Worm (Caenorhabditis elegans): ENCODE data around the gene T08G3.11.

The T08G3.11 gene

ce11 chrV:16494359-16494758, 15.2 kb upstream of the T08G3.11 start, which contains the start of gene comt-2:
TSS of gene comt-2 (minus strand) at chrV:16494489.
- TF ChIP-seq egl-13 (tag; optimal IDR thresholded peaks at IDR 0.05) (no peak), elt-2 (tag; optimal IDR thresholded peaks at IDR 0.05) (peak; percentile 80), nhr-20 (tag; optimal IDR thresholded peaks at IDR 0.05) (peak; percentile 25), irx-1 (tag; optimal IDR thresholded peaks at IDR 0.05) (no peak), nhr-84 (tag; optimal IDR thresholded peaks at IDR 0.05) (no peak), lin-35 (GFP tag; optimal IDR thresholded peaks at IDR 0.05) (peak in 1 of 2 experiments; percentile 26)

DNA sequence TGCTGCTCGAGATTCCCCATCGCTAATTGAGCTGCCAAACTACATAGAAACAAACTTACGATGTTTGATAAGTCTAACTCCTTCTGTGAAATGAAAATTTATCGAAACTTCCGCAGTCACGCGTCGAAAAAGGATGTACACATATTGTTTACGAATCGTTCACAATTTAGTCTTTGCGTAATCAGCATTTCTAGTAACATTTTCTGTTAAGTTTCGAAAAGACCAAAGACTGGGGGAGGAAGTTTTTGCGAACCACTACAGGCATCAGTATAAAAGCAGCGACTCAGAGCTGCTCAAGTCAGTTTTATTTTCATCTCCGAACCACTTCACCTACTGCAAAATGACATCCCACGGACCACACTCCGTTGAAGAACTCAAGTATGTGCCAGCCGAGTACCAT, 9.0 kb upstream of the T08G3.11 start, which contains the start of gene sqst-4:
Gene sqst-4 (plus strand): TSS at position 301 of the 400 bp plus-strand sequence.
- TF ChIP-seq fkh-4 (tag; optimal IDR thresholded peaks at IDR 0.05; ENCODE audit: borderline replicate concordance) (no peak), nhr-84 (tag; optimal IDR thresholded peaks at IDR 0.05) (no peak), egl-27 (tag; optimal IDR thresholded peaks at IDR 0.05) (no peak), pax-3 (tag; optimal IDR thresholded peaks at IDR 0.05) (no peak), pqm-1 (tag; optimal IDR thresholded peaks at IDR 0.05) (no peak)

DNA sequence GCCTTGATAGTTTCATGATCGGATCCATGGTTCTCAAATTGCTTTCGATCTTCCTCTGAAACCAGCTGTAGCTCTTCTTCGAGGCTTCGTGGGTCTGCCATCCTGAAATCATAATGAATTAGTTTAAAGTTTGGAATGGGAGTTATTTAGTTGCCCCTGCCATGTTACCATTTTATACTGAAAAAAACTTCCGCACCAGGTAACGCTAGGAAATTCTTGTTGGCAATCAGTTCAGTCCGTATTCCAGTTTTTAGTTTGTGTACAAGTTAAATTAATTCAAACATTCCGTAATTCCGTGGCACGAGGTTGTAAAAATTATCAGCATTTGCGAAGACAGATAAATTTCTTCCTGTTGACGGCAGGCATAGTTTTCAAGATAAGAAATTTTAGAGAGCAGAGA, 8.3 kb upstream of the T08G3.11 start, which contains the start of gene Y32B12A.5:
Gene Y32B12A.5 (minus strand): TSS at position 101 of the 400 bp plus-strand sequence.
- TF ChIP-seq jun-1 (tag; optimal IDR thresholded peaks at IDR 0.05) (no peak), unc-86 (tag; optimal IDR thresholded peaks at IDR 0.05) (no peak), lin-14 (GFP tag; optimal IDR thresholded peaks at IDR 0.05) (no peak), efl-3 (GFP tag; optimal IDR thresholded peaks at IDR 0.05) (no peak), fkh-10 (GFP tag; optimal IDR thresholded peaks at IDR 0.05) (no peak), ceh-82 (tag; optimal IDR thresholded peaks at IDR 0.05) (no peak), mdl-1 (tag; optimal IDR thresholded peaks at IDR 0.05) (no peak), tbx-2 (tag; optimal IDR thresholded peaks at IDR 0.05) (no peak), vab-15 (tag; optimal IDR thresholded peaks at IDR 0.05) (no peak), zip-4 (GFP tag; optimal IDR thresholded peaks at IDR 0.05) (no peak), snpc-4 (tag; optimal IDR thresholded peaks at IDR 0.05) (no peak), snu-23 (GFP tag; optimal IDR thresholded peaks at IDR 0.05) (no peak), grh-1 (GFP tag; IDR thresholded peaks at IDR 0.05) (no peak)

DNA sequence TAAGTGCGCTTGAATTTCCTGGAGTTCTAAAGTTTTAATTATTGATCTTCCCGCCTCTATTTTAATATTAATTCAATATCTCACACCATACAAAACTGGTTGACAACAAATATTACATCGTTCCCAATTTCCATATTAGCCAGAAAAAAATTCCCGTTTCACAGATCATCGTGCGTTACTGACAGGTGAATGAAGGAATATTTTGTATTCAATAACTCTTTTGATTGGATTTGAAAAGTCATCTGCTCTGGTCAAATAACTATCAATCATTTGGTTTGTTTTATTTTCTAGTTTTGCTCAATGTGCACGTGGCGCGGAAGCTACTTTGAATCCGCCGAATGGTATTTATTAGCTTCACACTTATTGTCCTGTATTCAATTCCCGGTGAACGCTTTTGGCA, 4.5 kb upstream of the T08G3.11 start, which contains the start of gene srh-139:
Gene srh-139 (plus strand): TSS at position 301 of the 400 bp plus-strand sequence.
- TF ChIP-seq pag-3 (tag; optimal IDR thresholded peaks at IDR 0.05; ENCODE audit: borderline replicate concordance, insufficient read depth) (no peak), fkh-8 (tag; optimal IDR thresholded peaks at IDR 0.05) (no peak), blmp-1 (tag; optimal IDR thresholded peaks at IDR 0.05) (no peak), unc-30 (tag; optimal IDR thresholded peaks at IDR 0.05) (no peak), unc-98 (GFP tag; IDR thresholded peaks at IDR 0.05) (no peak), aly-2 (tag; optimal IDR thresholded peaks at IDR 0.05) (no peak), nhr-12 (tag; optimal IDR thresholded peaks at IDR 0.05) (no peak), nhr-71 (tag; optimal IDR thresholded peaks at IDR 0.05) (no peak), pqm-1 (tag; optimal IDR thresholded peaks at IDR 0.05) (no peak), vab-15 (tag; optimal IDR thresholded peaks at IDR 0.05) (no peak), lin-14 (GFP tag; optimal IDR thresholded peaks at IDR 0.05) (no peak), skn-1 (tag; optimal IDR thresholded peaks at IDR 0.05) (no peak)

ce11 chrV:16483044-16483443, 3.9 kb upstream of the T08G3.11 start, which contains the start of gene F57E7.2:
TSS of gene F57E7.2 (minus strand) at chrV:16483144.
- TF ChIP-seq zip-4 (GFP tag; optimal IDR thresholded peaks at IDR 0.05) = no peak
- TF ChIP-seq egl-13 (tag; optimal IDR thresholded peaks at IDR 0.05) = no peak
- TF ChIP-seq nhr-90 (tag; optimal IDR thresholded peaks at IDR 0.05; ENCODE audit: poor library complexity) = no peak
- TF ChIP-seq ces-1 (GFP tag; optimal IDR thresholded peaks at IDR 0.05) = no peak
- TF ChIP-seq mab-9 (GFP tag; IDR thresholded peaks at IDR 0.05) = no peak
- TF ChIP-seq nhr-19 (GFP tag; conservative IDR thresholded peaks at IDR 0.05) = no peak
- TF ChIP-seq C04F5.9 (tag; optimal IDR thresholded peaks at IDR 0.05) = no peak
- TF ChIP-seq elt-2 (tag; optimal IDR thresholded peaks at IDR 0.05) = no peak
- TF ChIP-seq unc-62 (GFP tag; optimal IDR thresholded peaks at IDR 0.05) = no peak
- TF ChIP-seq hlh-17 (GFP tag; optimal IDR thresholded peaks at IDR 0.05; ENCODE audit: borderline replicate concordance) = no peak
- no peak for TF ChIP-seq fkh-8 (tag; optimal IDR thresholded peaks at IDR 0.05)
